Worm (Caenorhabditis elegans) whole organism, late embryonic: ENCODE results near the gene xnd-1.

Experiments
- dve-1 ChIP-seq: sonication (generic microtip); optimal IDR thresholded peaks from 2 replicates; lab custom pipeline; 2017; ENCODE audit warnings: antibody characterized with exemption, mild to moderate bottlenecking, missing genetic modification characterization, missing compliant biosample characterization
- zip-5 ChIP-seq: sonication (generic microtip); optimal IDR thresholded peaks from 2 replicates; lab custom pipeline; 2016; ENCODE audit warnings: missing genetic modification characterization, missing compliant biosample characterization

- TF ChIP-seq zip-5 (tag; lab: Kevin White, UChicago) (no peak), dve-1 (tag; lab: Kevin White, UChicago) (no peak)
Measured at ce11 chrIII:5599958-5600357, 4.3 kb upstream of the xnd-1 start, which contains the start of gene wdr-37.
